Worm (Caenorhabditis elegans) whole organism, early embryonic: ENCODE measurements around the gene bmk-1.

Source experiments
- B0310.2 ChIP-seq: sonication (generic microtip); optimal IDR thresholded peaks from 2 replicates; lab custom pipeline; 2016; ENCODE audit warnings: mild to moderate bottlenecking, missing genetic modification characterization, missing compliant biosample characterization
- F13C5.2 ChIP-seq: sonication (generic microtip); optimal IDR thresholded peaks from 2 replicates; lab custom pipeline; 2017; ENCODE audit warnings: mild to moderate bottlenecking, missing genetic modification characterization, inconsistent platforms, missing compliant biosample characterization
- aly-1 ChIP-seq: sonication (generic microtip); optimal IDR thresholded peaks from 2 replicates; lab custom pipeline; 2016; ENCODE audit warnings: missing genetic modification characterization, missing compliant biosample characterization
- ama-1 ChIP-seq: fragments of 150-350 bp; optimal IDR thresholded peaks from 2 replicates; lab custom pipeline; 2014
- ceh-13 ChIP-seq: fragments of 200-800 bp; sonication (Bioruptor generic); optimal IDR thresholded peaks from 2 replicates; lab custom pipeline; 2018; ENCODE audit warnings: mild to moderate bottlenecking, missing genetic modification characterization, missing compliant biosample characterization
- ceh-36 ChIP-seq: sonication (generic microtip); optimal IDR thresholded peaks from 2 replicates; lab custom pipeline; 2016; ENCODE audit warnings: missing genetic modification characterization, inconsistent platforms, missing compliant biosample characterization
- ets-7 ChIP-seq: sonication (generic microtip); optimal IDR thresholded peaks from 2 replicates; lab custom pipeline; 2016; ENCODE audit warnings: missing genotype, missing genetic modification characterization, missing compliant biosample characterization
- flt-1 ChIP-seq: fragments of 200-800 bp; sonication (Bioruptor generic); IDR thresholded peaks from 2 replicates; pipeline ENCODE4 v1.3.6; 2022; ENCODE audit warnings: missing genetic modification characterization, missing compliant biosample characterization
- hmbx-1 ChIP-seq: sonication (generic microtip); optimal IDR thresholded peaks from 2 replicates; lab custom pipeline; 2016; ENCODE audit warnings: mild to moderate bottlenecking, missing genetic modification characterization, missing compliant biosample characterization
- hmg-4 ChIP-seq: fragments of 200-800 bp; sonication (Bioruptor generic); optimal IDR thresholded peaks from 2 replicates; lab custom pipeline; 2018; ENCODE audit warnings: mild to moderate bottlenecking, missing genetic modification characterization, missing compliant biosample characterization
- hnd-1 ChIP-seq: sonication (generic microtip); optimal IDR thresholded peaks from 2 replicates; lab custom pipeline; 2016; ENCODE audit warnings: missing genetic modification characterization, missing compliant biosample characterization
- pes-1 ChIP-seq: fragments of 200-800 bp; sonication (Bioruptor generic); IDR thresholded peaks from 2 replicates; pipeline ENCODE4 v1.3.6; 2022; ENCODE audit warnings: missing genetic modification reagents, missing genetic modification characterization, missing compliant biosample characterization
- scrt-1 ChIP-seq: fragments of 200-800 bp; sonication (Bioruptor generic); IDR thresholded peaks from 2 replicates; pipeline ENCODE4 v1.3.6; 2022; ENCODE audit warnings: missing genetic modification characterization, missing compliant biosample characterization
- sea-1 ChIP-seq: fragments of 200-800 bp; sonication (Bioruptor generic); conservative IDR thresholded peaks from 2 replicates; pipeline ENCODE4 v1.3.6; 2022; ENCODE audit warnings: missing genetic modification characterization, missing compliant biosample characterization
- tbx-11 ChIP-seq: fragments of 200-800 bp; sonication (Bioruptor generic); IDR thresholded peaks from 2 replicates; pipeline ENCODE4 v1.3.6; 2022; ENCODE audit warnings: missing genetic modification characterization, missing compliant biosample characterization
- tbx-37 ChIP-seq: fragments of 200-800 bp; sonication (Bioruptor generic); conservative IDR thresholded peaks from 2 replicates; pipeline ENCODE4 v1.3.6; 2022; ENCODE audit warnings: missing genetic modification reagents, missing genetic modification characterization, missing compliant biosample characterization
- tra-4 ChIP-seq: sonication (generic microtip); optimal IDR thresholded peaks from 2 replicates; lab custom pipeline; 2017; ENCODE audit warnings: missing genetic modification characterization, missing compliant biosample characterization

Gene bmk-1

DNA sequence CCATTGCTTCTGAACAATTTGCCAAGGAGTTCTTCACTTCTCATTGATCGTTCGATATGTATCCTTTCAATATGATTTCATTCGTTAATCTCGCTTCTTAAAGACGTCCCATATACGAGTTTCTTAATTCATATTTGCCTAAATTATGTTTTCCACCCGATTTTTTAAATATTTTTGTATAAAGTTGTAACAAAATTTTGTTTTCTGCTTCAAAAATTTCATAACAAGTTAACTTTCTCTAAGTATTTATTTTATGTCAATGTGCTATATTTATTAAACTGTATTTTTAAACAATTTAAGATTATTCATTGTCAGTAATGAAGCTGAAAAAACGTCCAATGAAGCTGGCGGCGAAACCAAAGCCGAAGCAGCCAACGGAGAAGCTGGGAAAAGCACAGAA, 7.4 kb downstream of the bmk-1 start, which contains the start of gene F23B12.7:
F23B12.7 (plus strand) TSS at position 301 of the 400 bp plus-strand sequence.
- TF ChIP-seq tra-4 (no peak), B0310.2 (tag; lab: Kevin White, UChicago) (no peak), F13C5.2 (tag; lab: Kevin White, UChicago) (no peak), hmbx-1 (tag; lab: Kevin White, UChicago) (no peak), aly-1 (no peak), tbx-37 (GFP tag; lab: Robert Waterston, UW) (no peak), pes-1 (no peak), ceh-36 (tag; lab: Kevin White, UChicago) (no peak), hnd-1 (tag; lab: Kevin White, UChicago) (no peak), flt-1 (no peak), scrt-1 (no peak), sea-1 (GFP tag; lab: Robert Waterston, UW) (no peak), hmg-4 (GFP tag; lab: Kevin White, UChicago) (no peak)

DNA sequence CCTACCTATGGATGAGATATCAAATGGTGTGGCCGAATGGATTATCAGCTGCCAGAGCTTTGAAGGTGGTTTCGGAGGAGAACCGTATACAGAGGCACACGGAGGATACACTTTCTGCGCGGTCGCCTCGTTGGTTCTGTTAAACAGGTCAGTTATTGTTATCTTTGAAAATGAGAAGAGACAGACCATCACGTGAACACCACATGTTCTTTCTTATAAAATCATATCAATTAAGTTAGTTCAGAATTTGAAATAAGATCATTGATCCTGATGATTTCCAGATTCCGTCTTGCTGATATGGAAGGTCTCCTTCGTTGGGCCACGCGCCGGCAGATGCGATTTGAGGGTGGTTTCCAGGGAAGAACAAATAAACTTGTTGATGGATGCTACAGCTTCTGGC, 8.1 kb downstream of the bmk-1 start:
- TF ChIP-seq hmg-4 (GFP tag; lab: Kevin White, UChicago) (no peak), ceh-36 (tag; lab: Kevin White, UChicago) (no peak), hnd-1 (tag; lab: Kevin White, UChicago) (no peak), tbx-37 (GFP tag; lab: Robert Waterston, UW) (no peak), hmbx-1 (tag; lab: Kevin White, UChicago) (no peak), F13C5.2 (tag; lab: Kevin White, UChicago) (no peak), tbx-11 (GFP tag; lab: Robert Waterston, UW) (no peak), ets-7 (no peak), pes-1 (no peak), aly-1 (no peak), tra-4 (no peak), ceh-13 (GFP tag; lab: Kevin White, UChicago) (no peak), B0310.2 (tag; lab: Kevin White, UChicago) (no peak), flt-1 (no peak)

DNA sequence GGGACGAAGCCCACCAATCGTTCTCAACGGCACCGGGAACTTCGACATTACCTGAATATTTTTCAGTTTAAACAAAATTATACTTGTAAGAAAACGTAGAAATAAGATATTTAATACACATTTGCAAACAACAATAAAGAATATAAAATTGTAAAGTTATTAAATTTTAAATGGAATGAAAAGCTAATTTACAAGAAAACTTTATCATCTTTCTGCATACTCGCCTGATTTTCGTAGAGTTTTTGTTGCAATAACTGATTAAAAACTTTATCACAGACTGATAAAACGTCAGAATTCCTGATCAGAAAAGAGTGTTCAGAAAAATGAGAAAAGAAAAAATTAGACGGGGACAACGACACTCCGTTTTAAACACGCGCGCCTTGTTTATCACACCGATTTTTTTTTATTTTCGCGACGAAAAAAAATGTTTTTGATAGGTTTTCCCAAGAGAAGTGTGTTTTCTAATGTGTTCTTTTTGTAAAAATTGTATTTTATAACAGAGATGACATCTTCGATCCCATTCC, 9.5 kb downstream of the bmk-1 start, which contains the start of the genes dlat-1 and fntb-1:
dlat-1 (minus strand) TSS at position 51 of the 524 bp plus-strand sequence.
fntb-1 (plus strand) TSS at position 412 of the 524 bp plus-strand sequence.
- TF ChIP-seq ama-1 (lab: Kevin White, UChicago): no peak
- TF ChIP-seq F13C5.2 (tag; lab: Kevin White, UChicago): no peak
- no peak for TF ChIP-seq ceh-36 (tag; lab: Kevin White, UChicago)
- no peak for TF ChIP-seq B0310.2 (tag; lab: Kevin White, UChicago)
- no peak for TF ChIP-seq hmg-4 (GFP tag; lab: Kevin White, UChicago)
- TF ChIP-seq ets-7: no peak
- TF ChIP-seq pes-1: no peak
- TF ChIP-seq hnd-1 (tag; lab: Kevin White, UChicago): no peak
- no peak for TF ChIP-seq tbx-11 (GFP tag; lab: Robert Waterston, UW)
- TF ChIP-seq sea-1 (GFP tag; lab: Robert Waterston, UW): no peak

DNA sequence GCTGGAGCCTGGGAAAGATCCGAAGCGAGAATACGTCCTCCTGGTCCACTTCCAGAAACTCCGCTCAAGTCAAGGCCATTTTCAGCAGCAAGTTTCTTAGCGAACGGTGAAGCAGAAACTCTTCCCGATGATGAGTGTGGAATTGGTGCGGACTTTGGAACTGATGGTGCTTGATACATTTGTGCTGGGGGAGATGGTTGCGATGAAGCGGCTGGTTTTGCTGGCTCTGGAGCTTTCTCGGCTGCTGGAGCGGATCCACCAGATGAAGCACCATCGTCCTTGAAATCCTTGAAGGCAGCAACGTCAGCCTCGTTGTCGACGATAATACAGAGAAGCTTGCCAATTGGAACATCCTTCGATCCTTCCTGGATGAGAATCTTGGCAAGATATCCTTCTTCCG, 10.3 kb downstream of the bmk-1 start:
- TF ChIP-seq hmbx-1 (tag; lab: Kevin White, UChicago): no peak
- TF ChIP-seq ceh-13 (GFP tag; lab: Kevin White, UChicago): no peak
- no peak for TF ChIP-seq hmg-4 (GFP tag; lab: Kevin White, UChicago)
- TF ChIP-seq tra-4: no peak
- TF ChIP-seq tbx-11 (GFP tag; lab: Robert Waterston, UW): no peak
- no peak for TF ChIP-seq ama-1 (lab: Kevin White, UChicago)
- no peak for TF ChIP-seq ceh-36 (tag; lab: Kevin White, UChicago)
- TF ChIP-seq sea-1 (GFP tag; lab: Robert Waterston, UW): no peak
- no peak for TF ChIP-seq F13C5.2 (tag; lab: Kevin White, UChicago)
- TF ChIP-seq scrt-1: no peak
- no peak for TF ChIP-seq ets-7
- TF ChIP-seq pes-1: no peak
- no peak for TF ChIP-seq aly-1
- TF ChIP-seq B0310.2 (tag; lab: Kevin White, UChicago): no peak
- no peak for TF ChIP-seq tbx-37 (GFP tag; lab: Robert Waterston, UW)

DNA sequence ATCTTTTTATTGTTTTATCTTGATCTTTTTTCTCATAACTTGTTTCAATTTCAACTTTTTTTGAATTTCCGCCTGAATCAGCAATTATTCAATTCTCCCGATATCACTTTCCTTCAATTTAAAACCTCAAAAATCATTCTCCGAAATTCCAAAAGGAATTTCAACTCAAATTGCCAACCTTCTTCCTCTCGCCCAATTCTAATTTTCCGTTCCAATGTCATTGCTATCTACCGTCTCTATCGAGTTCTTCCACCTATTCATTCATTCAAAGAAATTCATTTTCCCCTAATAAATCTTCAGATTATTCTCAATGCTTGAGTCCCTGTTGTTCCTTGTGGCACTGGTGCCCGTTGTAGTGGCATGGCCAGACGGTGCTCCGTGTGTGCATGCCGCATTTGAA, 15.9 kb downstream of the bmk-1 start, which contains the start of gene F23B12.4:
F23B12.4 (plus strand) TSS at position 301 of the 400 bp plus-strand sequence.
- no peak for TF ChIP-seq hmbx-1 (tag; lab: Kevin White, UChicago)
- TF ChIP-seq hmg-4 (GFP tag; lab: Kevin White, UChicago): no peak

DNA sequence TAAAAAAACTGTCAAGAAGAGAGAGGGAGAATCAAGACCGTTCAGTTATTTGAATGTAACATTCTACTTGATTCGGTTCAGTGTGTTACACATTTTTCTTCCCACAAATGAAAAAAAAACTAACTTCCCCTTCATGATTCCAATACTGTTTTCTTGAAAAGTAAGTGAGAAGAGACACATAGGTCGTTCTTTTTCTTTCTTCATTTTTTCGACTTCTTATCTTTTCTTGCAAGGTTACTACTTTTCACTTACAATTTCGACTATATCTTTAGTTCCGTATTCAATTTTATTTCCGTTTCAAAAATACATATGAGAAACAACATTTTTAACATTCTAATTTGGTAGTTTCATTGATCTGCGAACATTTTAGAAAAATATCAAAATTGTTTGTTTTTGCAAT, 17.5 kb downstream of the bmk-1 start:
- TF ChIP-seq ets-7 (no peak), sea-1 (GFP tag; lab: Robert Waterston, UW) (no peak), ceh-13 (GFP tag; lab: Kevin White, UChicago) (no peak), tbx-37 (GFP tag; lab: Robert Waterston, UW) (no peak), tbx-11 (GFP tag; lab: Robert Waterston, UW) (no peak), hmg-4 (GFP tag; lab: Kevin White, UChicago) (no peak), hnd-1 (tag; lab: Kevin White, UChicago) (no peak), ceh-36 (tag; lab: Kevin White, UChicago) (no peak), scrt-1 (no peak), ama-1 (lab: Kevin White, UChicago) (no peak), flt-1 (no peak), hmbx-1 (tag; lab: Kevin White, UChicago) (no peak), tra-4 (no peak), B0310.2 (tag; lab: Kevin White, UChicago) (no peak), aly-1 (no peak), F13C5.2 (tag; lab: Kevin White, UChicago) (no peak), pes-1 (no peak)

DNA sequence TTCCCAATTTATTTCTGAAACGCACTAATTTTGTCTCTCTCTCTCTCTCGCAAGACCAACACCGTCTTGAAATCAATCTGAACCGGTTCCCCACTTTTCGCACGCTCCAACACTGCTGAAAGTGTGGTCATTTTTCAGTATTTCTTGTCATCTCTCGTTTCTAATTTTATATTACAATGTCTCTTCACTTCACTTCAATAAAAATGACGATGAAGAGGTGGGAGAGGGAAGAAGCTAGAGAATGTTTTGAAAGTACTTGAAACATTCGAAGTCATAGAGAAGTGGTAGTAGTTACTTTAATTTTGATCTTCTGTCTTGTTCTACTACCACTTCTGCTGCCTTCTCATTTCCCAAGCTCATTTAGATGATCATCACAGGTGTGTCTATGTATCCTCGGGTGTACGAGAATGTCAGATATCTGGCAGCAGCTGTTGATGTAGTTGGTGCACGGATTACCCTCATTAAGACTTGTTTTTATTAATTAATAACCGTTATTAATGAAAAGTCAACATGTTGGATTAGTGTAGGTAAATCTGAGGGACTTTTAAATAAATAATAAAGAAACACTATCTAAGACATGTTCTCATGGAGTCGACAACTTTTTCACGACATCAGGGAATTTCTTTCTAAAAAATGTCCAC, 18.6 kb downstream of the bmk-1 start:
- TF ChIP-seq tbx-37 (GFP tag; lab: Robert Waterston, UW) (no peak), ceh-13 (GFP tag; lab: Kevin White, UChicago) (no peak), flt-1 (no peak), hnd-1 (tag; lab: Kevin White, UChicago) (no peak), tbx-11 (GFP tag; lab: Robert Waterston, UW) (no peak)
